Fruit fly (Drosophila melanogaster): ENCODE measurements around the gene ksh.
A peak's percentile ranks its signal among the peaks of the same experiment; 100 is the strongest.

The ksh gene

dm6 chrX:19494830-19495610 lies at the start of gene ksh, which contains the start of the genes CG14200 and Pfrx (continued):
- TF ChIP-seq Chrac-16 (GFP tag; optimal IDR thresholded peaks at IDR 0.05) (peak; percentile 16), Lhr (GFP tag; optimal IDR thresholded peaks at IDR 0.05) (peak; percentile 12), sob (GFP tag; IDR thresholded peaks at IDR 0.05) (peak; percentile 64), Ptx1 (GFP tag; IDR thresholded peaks at IDR 0.05) (peak; percentile 38; the same call in 1 of the 2 replicates), Atf6 (GFP tag; IDR thresholded peaks at IDR 0.05) (no peak), PHDP (tag; optimal IDR thresholded peaks at IDR 0.05) (no peak), h (optimal IDR thresholded peaks at IDR 0.05) (no peak), pzg (GFP tag; optimal IDR thresholded peaks at IDR 0.05) (peak; percentile 78), crol (GFP tag; IDR thresholded peaks at IDR 0.05) (no peak), CG11247 (GFP tag; IDR thresholded peaks at IDR 0.05) (no peak), Lim3 (GFP tag; IDR thresholded peaks at IDR 0.05) (no peak), CG17802 (tag; optimal IDR thresholded peaks at IDR 0.05) (peak; percentile 63), CG8478 (optimal IDR thresholded peaks at IDR 0.05) (no peak), Dref (GFP tag; IDR thresholded peaks at IDR 0.05) (peak; percentile 93), CG42726 (GFP tag; IDR thresholded peaks at IDR 0.05; ENCODE audit: partially characterized antibody) (peak; percentile 94), CG17612 (GFP tag; IDR thresholded peaks at IDR 0.05) (no peak), zfh1 (GFP tag; IDR thresholded peaks at IDR 0.05) (peak; percentile 42; the same call in 1 of the 3 replicates), tgo (GFP tag; IDR thresholded peaks at IDR 0.05) (no peak), cg (GFP tag; optimal IDR thresholded peaks at IDR 0.05) (no peak), sc (optimal IDR thresholded peaks at IDR 0.05) (no peak), sc (GFP tag; optimal IDR thresholded peaks at IDR 0.05) (no peak), otp (GFP tag; IDR thresholded peaks at IDR 0.05) (no peak), pan (optimal IDR thresholded peaks at IDR 0.05) (no peak), pan (GFP tag; optimal IDR thresholded peaks at IDR 0.05 in 1 of 2, IDR thresholded peaks at IDR 0.05 in 1 of 2) (no peak), CG7839 (tag; optimal IDR thresholded peaks at IDR 0.05) (no peak), CHES-1-like (GFP tag; optimal IDR thresholded peaks at IDR 0.05) (peak; percentile 19), CG10654 (GFP tag; optimal IDR thresholded peaks at IDR 0.05) (no peak), CG1792 (GFP tag; optimal IDR thresholded peaks at IDR 0.05) (no peak), CG16815 (GFP tag; optimal IDR thresholded peaks at IDR 0.05) (no peak), CG9932 (GFP tag; IDR thresholded peaks at IDR 0.05) (peak; percentile 77), HmgZ (tag; optimal IDR thresholded peaks at IDR 0.05) (peak; percentile 22), sisA (GFP tag; IDR thresholded peaks at IDR 0.05) (peak; percentile 26; the same call in 1 of the 2 replicates), Abd-B (GFP tag; optimal IDR thresholded peaks at IDR 0.05) (peak; percentile 26), CG14965 (GFP tag; optimal IDR thresholded peaks at IDR 0.05; ENCODE audit: borderline replicate concordance) (no peak), eyg (GFP tag; optimal IDR thresholded peaks at IDR 0.05) (no peak), CG32772 (GFP tag; IDR thresholded peaks at IDR 0.05) (no peak), hbn (GFP tag; IDR thresholded peaks at IDR 0.05; ENCODE audit: partially characterized antibody) (peak; percentile 61), tx (GFP tag; optimal IDR thresholded peaks at IDR 0.05) (no peak), Nf-YA (GFP tag; IDR thresholded peaks at IDR 0.05) (no peak), Med (GFP tag) (peak; percentile 89), CG8944 (GFP tag; optimal IDR thresholded peaks at IDR 0.05) (peak; percentile 25), CG30403 (GFP tag; optimal IDR thresholded peaks at IDR 0.05) (no peak), CG15011 (GFP tag; optimal IDR thresholded peaks at IDR 0.05) (no peak), CG32532 (GFP tag; IDR thresholded peaks at IDR 0.05) (peak; percentile 86), repo (GFP tag; optimal IDR thresholded peaks at IDR 0.05) (peak; percentile 15), pita (GFP tag; optimal IDR thresholded peaks at IDR 0.05) (no peak), CG3726 (GFP tag; IDR thresholded peaks at IDR 0.05) (no peak), CG1024 (GFP tag; IDR thresholded peaks at IDR 0.05) (peak; percentile 70), lab (GFP tag; optimal IDR thresholded peaks at IDR 0.05) (no peak), cwo (GFP tag; optimal IDR thresholded peaks at IDR 0.05) (no peak), H15 (GFP tag; IDR thresholded peaks at IDR 0.05) (0 out of 3 replicates have a peak, but pooled peaks have one; percentile 11), dan (GFP tag; IDR thresholded peaks at IDR 0.05) (no peak)
